Worm (Caenorhabditis elegans) whole organism, dauer: ENCODE data around the gene T25B9.12.
"Not testable (repeated sequence)": the region's sequence is repeated elsewhere in the genome, so short reads cannot be mapped to it uniquely, and the experiment has no call there.

Source experiments
- unc-62 ChIP-seq: sonication (generic microtip); optimal IDR thresholded peaks from 2 replicates; lab custom pipeline; 2017; ENCODE audit warnings: missing biosample characterization, missing genetic modification reagents, missing genetic modification characterization

The T25B9.12 gene

DNA sequence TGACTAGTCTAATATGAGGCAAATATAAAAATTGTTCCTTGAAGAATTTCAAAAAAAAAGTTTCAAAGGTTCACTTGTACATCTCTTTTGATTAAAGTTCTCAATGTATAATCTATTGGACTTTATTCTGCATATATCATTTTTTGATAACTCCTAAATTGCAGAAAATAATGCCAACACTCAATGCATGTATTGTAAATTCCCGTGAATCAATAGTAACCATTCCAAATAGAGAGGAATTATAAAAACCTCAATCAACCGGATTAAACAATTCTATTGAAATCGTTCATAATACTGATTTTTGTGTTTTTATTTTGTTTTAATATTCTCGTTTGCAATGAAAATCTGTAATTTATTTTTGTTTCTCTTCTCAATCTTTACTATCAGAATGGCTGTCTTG, at the start of gene T25B9.12:
TSS of gene T25B9.12 (plus strand) at position 301 of the 400 bp plus-strand sequence.
- TF ChIP-seq unc-62, result no peak

DNA sequence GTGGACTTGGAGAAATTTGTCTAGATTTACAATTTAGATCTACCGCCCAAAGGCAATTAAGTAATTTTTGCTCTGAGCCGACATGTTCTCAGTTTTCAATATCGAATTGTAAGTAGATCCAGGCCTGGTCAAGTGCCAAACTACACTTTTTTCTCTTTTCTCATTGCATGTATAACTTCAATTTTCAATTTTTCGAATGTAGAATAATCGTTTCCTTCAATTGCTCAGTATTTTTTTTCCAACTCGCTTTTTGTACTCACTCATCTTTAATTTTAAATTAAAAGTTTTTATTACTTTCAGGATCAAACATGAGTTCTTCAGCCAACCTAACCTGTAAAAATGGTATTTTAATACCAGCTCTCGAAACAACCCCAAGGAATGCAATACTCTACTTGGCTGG, 48.8 kb upstream of the T25B9.12 start, which contains the start of gene ncx-3:
TSS of gene ncx-3 (plus strand) at position 301 of the 400 bp plus-strand sequence.
- TF ChIP-seq unc-62, result no peak

DNA sequence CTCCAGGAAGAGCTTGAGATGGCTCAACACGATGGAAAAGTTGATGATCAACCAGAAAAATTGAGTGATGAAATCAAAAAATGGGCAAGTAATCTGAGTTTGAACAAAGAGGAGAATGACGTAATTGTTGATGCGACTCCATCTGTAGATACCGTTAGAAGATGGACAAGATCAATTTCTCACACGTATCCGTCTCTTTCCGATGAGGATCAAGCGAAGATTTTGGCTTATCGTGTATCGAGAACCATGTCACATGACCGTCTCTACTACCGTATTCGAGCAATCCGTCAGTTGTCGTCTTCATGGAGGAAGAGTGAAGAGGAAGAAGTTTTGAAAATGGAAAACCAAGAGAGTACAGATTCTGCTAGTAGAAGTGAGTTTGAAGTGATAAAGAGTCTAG, 47.1 kb upstream of the T25B9.12 start:
- no peak for TF ChIP-seq unc-62

DNA sequence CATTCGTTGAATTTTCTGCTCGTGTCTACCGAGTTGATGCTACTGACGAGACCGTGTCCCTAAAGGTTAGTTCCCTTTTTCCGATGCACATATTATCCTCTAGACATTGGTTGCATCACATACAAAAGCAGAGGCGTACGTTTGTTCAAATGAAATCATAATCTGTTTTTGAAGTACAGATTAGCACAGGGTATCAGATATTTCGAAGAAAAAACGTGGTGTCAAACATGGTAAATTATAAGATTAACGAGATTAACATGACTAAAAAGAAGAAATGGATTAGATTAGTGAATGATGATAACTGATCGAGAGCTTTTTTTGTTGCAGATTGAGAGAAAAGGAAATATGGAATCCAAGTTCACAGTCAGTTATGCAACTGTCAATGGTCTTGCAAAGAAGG, 46.3 kb upstream of the T25B9.12 start:
- no peak for TF ChIP-seq unc-62

DNA sequence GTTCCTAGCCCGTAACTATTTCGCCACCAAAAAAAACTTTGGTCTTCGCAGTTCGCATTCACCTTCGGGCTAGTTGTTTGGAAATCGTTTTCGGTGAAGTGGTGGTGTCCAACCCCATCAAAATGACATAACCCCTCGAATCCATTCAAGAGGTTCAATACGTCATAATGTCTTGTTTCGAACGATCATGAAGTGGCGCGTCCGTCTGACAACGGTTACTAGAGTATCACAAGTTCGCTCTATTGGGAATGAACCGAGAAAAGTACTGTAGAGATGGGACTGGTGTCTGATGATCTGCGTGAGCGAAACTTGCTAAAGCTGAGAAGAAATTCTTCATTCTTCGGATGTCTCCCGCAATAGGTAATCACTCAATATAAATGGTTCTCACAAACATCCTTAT, 37.4 kb upstream of the T25B9.12 start, which contains the start of gene ZC168.2:
TSS of gene ZC168.2 (plus strand) at position 301 of the 400 bp plus-strand sequence.
- TF ChIP-seq unc-62, result no peak

DNA sequence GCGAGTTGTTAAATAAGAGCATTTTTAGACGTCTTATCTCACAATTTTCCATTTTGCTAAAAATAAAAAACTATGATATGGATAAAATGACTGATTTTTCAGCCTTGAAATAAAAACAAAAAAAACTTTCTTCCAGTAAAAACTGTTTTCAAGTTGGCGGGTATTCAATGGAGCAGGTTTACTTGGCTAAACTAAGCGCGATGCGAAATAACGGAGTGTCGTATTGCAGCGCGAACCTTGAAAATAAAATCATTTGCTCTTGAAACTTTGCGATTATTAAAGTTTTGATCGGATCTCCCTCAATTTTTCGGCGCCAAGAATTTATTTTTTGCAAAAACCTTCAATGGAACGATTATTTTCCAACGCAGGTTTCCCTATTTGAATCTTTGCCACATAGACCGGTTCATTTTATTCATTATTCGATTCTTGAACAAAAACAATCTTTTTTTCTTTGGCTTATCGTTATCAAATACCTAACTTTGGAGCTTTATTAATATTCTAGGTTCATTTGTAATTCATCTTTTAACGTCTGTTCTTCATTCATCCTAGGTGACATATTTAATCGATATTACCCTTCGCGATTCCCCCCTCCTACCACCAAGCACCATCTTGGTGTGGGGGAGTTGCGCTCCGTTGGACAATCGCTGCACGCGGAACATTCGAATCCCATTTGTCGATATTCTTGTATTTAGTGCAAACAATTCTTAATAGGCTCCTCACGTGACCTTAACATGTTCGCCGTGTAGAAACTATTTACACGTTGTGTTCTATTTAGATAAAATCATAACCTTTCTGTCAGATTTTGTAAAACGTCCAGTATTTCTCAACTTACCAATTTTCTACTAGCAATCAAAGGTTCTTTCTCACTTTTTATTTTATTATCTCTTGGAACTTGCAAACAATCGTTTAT, 30.4 kb upstream of the T25B9.12 start, which contains the start of the genes orc-5 and cyb-1:
TSS of gene orc-5 (minus strand) at position 62 of the 910 bp plus-strand sequence.
TSS of gene cyb-1 (plus strand) at position 690 of the 910 bp plus-strand sequence.
- no peak for TF ChIP-seq unc-62

DNA sequence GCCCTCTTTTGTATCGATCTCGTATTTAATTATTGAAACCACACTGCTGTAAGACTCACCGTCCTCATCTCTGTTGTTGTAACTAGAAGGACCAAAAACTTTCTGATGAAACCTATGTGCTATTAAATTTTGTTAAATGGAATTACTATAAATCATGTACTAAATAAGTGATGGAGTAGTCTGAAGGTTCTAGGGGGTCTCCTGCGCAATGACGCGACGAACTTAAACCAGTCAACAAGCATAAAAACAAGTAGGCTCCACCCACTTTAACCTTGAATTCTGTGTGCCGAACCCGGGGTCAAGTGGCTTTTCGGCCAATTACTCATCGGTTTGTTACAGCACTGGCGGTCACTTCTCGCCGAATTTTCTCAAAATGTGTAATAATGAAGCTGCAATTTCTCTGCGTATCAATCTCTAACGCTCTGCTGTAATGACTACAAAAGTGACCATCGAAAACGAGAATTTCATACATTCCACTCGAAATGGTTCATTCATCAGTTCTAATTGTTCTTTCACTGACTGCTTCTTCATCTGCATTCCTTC, 28.1 kb upstream of the T25B9.12 start, which contains the start of gene grl-21:
TSS of gene grl-21 (plus strand) at position 464 of the 543 bp plus-strand sequence.
- no peak for TF ChIP-seq unc-62

DNA sequence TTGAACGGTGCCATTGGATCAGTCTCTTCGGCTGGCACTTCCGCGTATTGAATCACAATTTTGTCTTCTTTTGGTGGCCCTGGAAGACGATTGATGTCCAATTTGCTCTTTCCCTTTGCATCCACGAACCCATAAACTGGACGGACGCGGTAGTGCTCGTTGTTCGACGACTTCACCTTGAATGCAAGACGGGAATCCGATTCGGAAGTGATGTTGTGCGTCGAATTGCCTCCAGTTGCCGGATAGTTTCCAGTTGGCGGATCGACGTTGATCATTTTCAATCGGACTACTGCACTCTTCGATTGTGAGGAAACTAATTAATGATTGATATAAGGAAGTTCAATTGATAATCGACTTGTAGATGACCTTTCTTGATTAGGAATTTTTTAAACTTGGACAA, 26.8 kb upstream of the T25B9.12 start, which contains the start of gene ssp-34:
TSS of gene ssp-34 (minus strand) at position 275 of the 400 bp plus-strand sequence.
- no peak for TF ChIP-seq unc-62

DNA sequence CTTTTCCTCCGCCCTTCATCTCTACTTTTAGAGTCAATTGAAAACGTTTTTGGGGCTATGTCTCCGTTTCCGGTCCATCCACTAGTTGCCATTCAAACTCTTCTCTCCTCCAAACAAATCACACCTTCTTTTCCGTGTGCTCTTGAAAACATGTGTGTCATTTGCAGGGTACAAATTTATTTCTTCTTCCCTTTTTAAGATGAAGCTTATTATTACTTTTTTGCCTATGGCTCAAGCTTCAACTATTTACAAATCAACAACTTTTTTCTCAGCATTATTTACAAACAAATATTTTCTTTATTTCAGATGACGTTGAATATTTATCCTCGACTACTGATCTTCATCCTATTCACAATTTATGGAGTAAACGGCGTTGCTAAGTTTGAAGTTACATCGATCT, 20.7 kb upstream of the T25B9.12 start, which contains the start of gene T25B9.3:
TSS of gene T25B9.3 (plus strand) at position 301 of the 400 bp plus-strand sequence.
- no peak for TF ChIP-seq unc-62

DNA sequence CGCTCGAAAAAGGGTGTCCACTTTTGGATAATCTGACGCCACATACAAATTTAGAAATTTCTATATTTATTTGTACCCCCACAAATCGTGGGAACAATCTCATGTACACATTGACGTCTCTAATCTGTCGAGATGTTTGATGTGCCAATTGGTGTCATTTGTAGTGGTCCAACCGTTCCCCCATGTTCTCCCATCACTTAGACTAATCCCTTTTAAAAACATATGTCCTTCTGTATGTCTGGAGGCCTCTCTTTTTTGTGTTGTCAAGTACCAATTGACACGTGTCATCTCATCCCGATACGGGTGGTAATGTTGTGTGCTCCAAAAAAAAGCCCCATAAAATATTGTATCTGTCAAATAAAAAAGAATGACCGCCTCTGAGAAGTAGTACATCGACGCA, 19.8 kb upstream of the T25B9.12 start:
- TF ChIP-seq unc-62, result no peak

DNA sequence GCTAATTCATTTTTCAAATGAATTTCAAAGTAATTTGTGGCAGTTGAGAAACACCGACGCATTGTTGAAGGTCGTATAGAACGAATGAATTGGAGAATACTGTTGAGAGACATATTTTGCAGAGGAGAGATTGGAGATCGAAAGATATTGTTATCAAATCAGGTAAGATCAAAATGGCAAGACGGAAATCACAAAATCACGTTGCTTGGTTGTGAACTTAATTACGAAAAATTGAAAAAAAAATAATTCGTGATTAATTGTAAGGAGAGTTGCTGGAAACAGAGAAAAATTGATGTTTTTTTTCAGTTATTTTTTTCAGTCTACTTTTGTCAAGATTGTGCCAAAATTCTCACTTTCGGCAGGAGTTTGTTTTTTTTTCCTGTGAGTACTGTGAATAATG, 15.1 kb upstream of the T25B9.12 start, which contains the start of gene T25B9.1:
TSS of gene T25B9.1 (minus strand) at position 101 of the 400 bp plus-strand sequence.
- no peak for TF ChIP-seq unc-62

DNA sequence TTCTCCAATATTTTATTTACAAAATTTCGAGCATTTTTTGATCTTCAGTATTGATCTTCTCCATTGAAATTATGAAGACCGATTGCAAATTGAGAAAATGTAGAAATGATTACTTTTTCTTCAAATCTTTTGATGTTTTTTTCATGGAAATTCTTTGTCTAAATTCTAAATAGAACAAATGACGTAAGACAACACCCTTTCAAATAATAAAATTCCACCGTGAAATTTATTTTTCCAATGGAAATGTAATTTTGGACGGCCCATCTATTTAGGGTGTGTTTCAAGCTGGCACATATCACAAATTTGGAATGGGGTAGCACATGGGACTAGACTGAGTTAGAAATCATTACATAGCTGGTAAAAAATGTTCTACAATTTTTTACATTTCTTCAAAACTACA, 13.4 kb upstream of the T25B9.12 start, which contains the start of gene T25B9.2:
TSS of gene T25B9.2 (minus strand) at position 101 of the 400 bp plus-strand sequence.
- not testable (repeated sequence) for TF ChIP-seq unc-62

DNA sequence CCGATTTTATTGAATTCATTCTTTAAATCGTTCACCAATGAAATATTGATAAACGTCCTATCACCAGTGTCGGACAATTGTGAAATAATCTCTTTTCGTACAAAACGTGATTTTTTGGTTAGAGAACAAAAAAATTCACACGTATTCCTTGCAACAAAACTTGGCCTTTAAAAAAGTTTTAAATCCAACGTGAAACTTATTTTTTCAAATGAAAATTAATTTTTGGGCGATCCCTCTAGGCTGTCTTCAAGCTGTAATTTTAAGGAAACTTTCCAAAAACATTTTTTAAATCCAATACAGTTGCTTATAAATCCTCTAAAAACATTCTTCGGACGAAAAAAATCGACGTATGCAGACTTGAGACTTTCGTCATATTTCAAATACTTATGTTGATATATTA, 10.5 kb upstream of the T25B9.12 start, which contains the start of gene T25B9.5:
TSS of gene T25B9.5 (minus strand) at position 101 of the 400 bp plus-strand sequence.
- TF ChIP-seq unc-62, result no peak

DNA sequence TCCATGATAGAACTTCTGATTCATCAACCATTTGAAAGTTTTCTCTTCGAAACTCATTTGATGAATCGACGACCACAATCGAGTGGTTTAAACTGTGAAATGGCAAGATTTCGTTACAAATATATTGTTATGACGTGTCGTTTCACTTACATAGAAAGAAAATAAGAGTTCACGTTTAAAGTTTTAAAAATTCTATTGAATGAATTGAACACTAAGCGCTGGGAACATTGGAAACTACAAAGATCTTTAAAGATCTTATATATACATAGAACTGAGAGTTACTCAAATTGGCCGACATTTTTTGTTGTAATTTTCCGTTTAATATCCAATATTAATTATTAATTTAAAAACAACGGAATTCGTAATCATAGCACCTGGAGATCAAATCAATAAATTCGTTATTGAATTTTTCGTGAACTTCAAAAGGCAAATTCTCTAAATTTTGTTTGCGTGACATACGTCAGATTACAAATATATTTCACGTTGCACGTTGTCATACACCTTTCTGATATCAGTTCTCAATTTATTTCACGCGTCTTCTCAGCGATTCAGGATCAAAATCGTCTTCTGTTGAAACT, 7.4 kb upstream of the T25B9.12 start, which contains the start of the genes T25B9.4 and T25B9.6:
TSS of gene T25B9.4 (minus strand) at position 101 of the 578 bp plus-strand sequence.
TSS of gene T25B9.6 (plus strand) at position 528 of the 578 bp plus-strand sequence.
- no peak for TF ChIP-seq unc-62

DNA sequence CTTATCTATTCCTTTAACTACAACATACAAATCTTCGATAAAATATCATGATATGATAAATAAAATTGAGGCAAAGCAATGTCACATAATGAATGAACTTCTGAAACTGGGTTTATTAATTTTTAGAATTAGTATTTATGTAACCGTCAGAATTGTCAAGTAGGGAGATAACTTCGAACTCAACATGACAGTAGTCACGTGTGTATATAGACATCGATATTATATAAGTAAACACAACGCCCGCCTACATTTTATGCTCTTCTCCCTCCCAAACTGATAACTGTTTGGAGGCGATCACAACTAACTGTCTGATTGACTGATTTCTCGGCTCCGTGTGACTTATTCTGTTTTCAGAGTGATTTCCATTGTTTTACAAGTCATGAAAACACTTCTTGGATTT, 3.8 kb upstream of the T25B9.12 start, which contains the start of gene ugt-54:
TSS of gene ugt-54 (plus strand) at position 355 of the 400 bp plus-strand sequence.
- no peak for TF ChIP-seq unc-62

DNA sequence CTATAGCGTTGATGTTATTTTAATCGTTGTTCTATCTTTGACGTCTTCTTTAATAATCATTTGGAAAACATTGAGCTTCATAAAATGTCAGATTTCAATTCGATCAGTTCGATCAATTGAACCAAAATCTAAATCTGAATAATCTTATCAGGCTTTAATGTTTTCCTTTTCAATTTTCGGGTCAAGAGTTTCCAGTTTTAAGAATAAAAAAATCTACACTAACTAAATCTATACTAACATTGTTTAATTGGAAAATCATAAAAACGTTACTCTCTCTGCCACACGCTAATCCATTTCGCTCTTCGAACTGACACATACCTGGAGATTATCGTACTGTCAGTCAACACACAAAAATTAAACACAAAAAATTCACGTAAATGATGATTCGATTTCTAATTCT, 947 bp upstream of the T25B9.12 start, which contains the start of gene T25B9.11:
TSS of gene T25B9.11 (plus strand) at position 301 of the 400 bp plus-strand sequence.
- no peak for TF ChIP-seq unc-62
